Fruit fly (Drosophila melanogaster) whole organism, wandering third instar larva: ENCODE measurements around the gene DhpD.

ENCODE experiments used
- Abd-B ChIP-seq: fragments of >200 bp; optimal IDR thresholded peaks from 2 replicates; lab custom pipeline; 2017; ENCODE audit warnings: missing biosample characterization, missing genetic modification characterization
- CG32264 ChIP-seq: fragments of 200-800 bp; sonication (Bioruptor generic); optimal IDR thresholded peaks from 2 replicates; lab custom pipeline; 2016; ENCODE audit warnings: missing biosample characterization, missing genetic modification characterization
- CG9705 ChIP-seq: fragments of 200-800 bp; sonication (Bioruptor generic); optimal IDR thresholded peaks from 2 replicates; lab custom pipeline; 2018; ENCODE audit warnings: missing biosample characterization, mild to moderate bottlenecking, missing genetic modification characterization
- CrebA ChIP-seq: fragments of 200-800 bp; sonication (Bioruptor generic); optimal IDR thresholded peaks from 2 replicates; lab custom pipeline; 2016; ENCODE audit warnings: missing biosample characterization, mild to moderate bottlenecking, missing genetic modification characterization, borderline replicate concordance
- Dfd ChIP-seq: fragments of >200 bp; optimal IDR thresholded peaks from 2 replicates; lab custom pipeline; 2017; ENCODE audit warnings: missing biosample characterization, missing genetic modification characterization
- Dif ChIP-seq: fragments of 200-275, 200-300 bp; sonication (Bioruptor generic); optimal IDR thresholded peaks from 2 replicates; lab custom pipeline; 2018; ENCODE audit warnings: missing biosample characterization, missing genetic modification characterization; ENCODE audit not compliant: partially characterized antibody
- GATAd ChIP-seq: sonication (Bioruptor generic); optimal IDR thresholded peaks from 2 replicates; lab custom pipeline; 2016; ENCODE audit warnings: missing biosample characterization, missing genetic modification characterization
- HLH106 ChIP-seq: fragments of 200-800 bp; optimal IDR thresholded peaks from 3 replicates; lab custom pipeline; 2019; ENCODE audit warnings: missing biosample characterization, mild to moderate bottlenecking, missing genetic modification characterization, moderate library complexity
- Hnf4 ChIP-seq: fragments of 200-800 bp; sonication (Bioruptor generic); optimal IDR thresholded peaks from 2 replicates; lab custom pipeline; 2016; ENCODE audit warnings: missing biosample characterization, mild to moderate bottlenecking, missing genetic modification characterization
- Hr78 ChIP-seq: fragments of >200 bp; optimal IDR thresholded peaks from 2 replicates; lab custom pipeline; 2017; ENCODE audit warnings: missing biosample characterization, missing genetic modification characterization
- Hr83 ChIP-seq: fragments of 200-300 bp; sonication (Bioruptor generic); optimal IDR thresholded peaks from 2 replicates; lab custom pipeline; 2016; ENCODE audit warnings: missing biosample characterization, mild to moderate bottlenecking, missing genetic modification characterization, moderate library complexity; ENCODE audit not compliant: poor library complexity, severe bottlenecking
- Jra ChIP-seq: sonication (Bioruptor generic); optimal IDR thresholded peaks from 2 replicates; lab custom pipeline; 2016; ENCODE audit warnings: missing biosample characterization, missing genetic modification characterization
- Mio ChIP-seq: sonication (Bioruptor generic); optimal IDR thresholded peaks from 2 replicates; lab custom pipeline; 2016; ENCODE audit warnings: missing biosample characterization, missing genetic modification characterization
- Myc ChIP-seq: fragments of >200 bp; optimal IDR thresholded peaks from 2 replicates; lab custom pipeline; 2017
- N ChIP-seq: fragments of >200 bp; optimal IDR thresholded peaks from 2 replicates; lab custom pipeline; 2018; ENCODE audit warnings: missing biosample characterization, missing external identifiers, missing genetic modification characterization
- OdsH ChIP-seq: fragments of 200-800 bp; sonication (Bioruptor generic); optimal IDR thresholded peaks from 2 replicates; lab custom pipeline; 2016; ENCODE audit warnings: missing biosample characterization, mild to moderate bottlenecking, missing genetic modification characterization
- Rel ChIP-seq, 2 experiments: fragments of 200-800 bp; sonication (Bioruptor generic) in 1 of 2; optimal IDR thresholded peaks; 2 replicates in 1 of 2; 3 replicates in 1 of 2; lab custom pipeline; 2016 to 2019; ENCODE audit warnings: mild to moderate bottlenecking in 2 of 2, missing biosample characterization in 2 of 2, missing genetic modification characterization in 2 of 2, moderate library complexity in 1 of 2
- Sp1 ChIP-seq: fragments of 200-800 bp; sonication (Bioruptor generic); optimal IDR thresholded peaks from 3 replicates; lab custom pipeline; 2019; ENCODE audit warnings: missing biosample characterization, mild to moderate bottlenecking, missing genetic modification characterization, moderate library complexity
- Vsx2 ChIP-seq: fragments of 200-300, 225-300 bp; sonication (Bioruptor generic); optimal IDR thresholded peaks from 2 replicates; lab custom pipeline; 2018; ENCODE audit warnings: missing biosample characterization, missing genetic modification characterization; ENCODE audit not compliant: partially characterized antibody
- br ChIP-seq: fragments of 200-800 bp; sonication (Bioruptor generic); optimal IDR thresholded peaks from 2 replicates; lab custom pipeline; 2016; ENCODE audit warnings: missing biosample characterization, missing genetic modification characterization
- brk ChIP-seq: fragments of 200-800 bp; sonication (Bioruptor generic); optimal IDR thresholded peaks from 2 replicates; lab custom pipeline; 2016; ENCODE audit warnings: missing biosample characterization, mild to moderate bottlenecking, missing genetic modification characterization
- dl ChIP-seq, 2 experiments: fragments of 175-275, 200-275 bp in 1 of 2; fragments of 200-275 bp in 1 of 2; sonication (Bioruptor generic); optimal IDR thresholded peaks; lab custom pipeline; 2018; ENCODE audit warnings: mild to moderate bottlenecking in 2 of 2, missing biosample characterization in 2 of 2, missing genetic modification characterization in 2 of 2, moderate library complexity in 2 of 2; ENCODE audit not compliant: partially characterized antibody in 2 of 2, insufficient read depth in 1 of 2
- dmrt93B ChIP-seq: fragments of 200-800 bp; sonication (Bioruptor generic); optimal IDR thresholded peaks from 2 replicates; lab custom pipeline; 2018; ENCODE audit warnings: missing biosample characterization, mild to moderate bottlenecking, missing genetic modification characterization
- dsf ChIP-seq: sonication (Bioruptor generic); optimal IDR thresholded peaks from 2 replicates; lab custom pipeline; 2016; ENCODE audit warnings: missing biosample characterization, missing genetic modification characterization, borderline replicate concordance
- ey ChIP-seq: fragments of 200-800 bp; sonication (Bioruptor generic); optimal IDR thresholded peaks from 2 replicates; lab custom pipeline; 2016; ENCODE audit warnings: missing biosample characterization, missing genetic modification characterization
- foxo ChIP-seq, 2 experiments: fragments of 200-800 bp; sonication (Bioruptor generic); optimal IDR thresholded peaks; 2 replicates in 1 of 2; 3 replicates in 1 of 2; lab custom pipeline; 2016 to 2017; ENCODE audit warnings: missing biosample characterization in 2 of 2, missing genetic modification characterization in 2 of 2
- fru ChIP-seq: fragments of 200-800 bp; sonication (Bioruptor generic); optimal IDR thresholded peaks from 3 replicates; lab custom pipeline; 2016; ENCODE audit warnings: missing biosample characterization, mild to moderate bottlenecking, missing genetic modification characterization
- h ChIP-seq: fragments of 200-800 bp; sonication (Bioruptor generic); optimal IDR thresholded peaks from 3 replicates; lab custom pipeline; 2016; ENCODE audit warnings: missing biosample characterization, mild to moderate bottlenecking, missing genetic modification characterization
- jim ChIP-seq: fragments of 175-275, 200-325 bp; sonication (Bioruptor generic); optimal IDR thresholded peaks from 2 replicates; lab custom pipeline; 2016; ENCODE audit warnings: missing biosample characterization, mild to moderate bottlenecking, missing genetic modification characterization
- lola ChIP-seq: fragments of >200 bp; optimal IDR thresholded peaks from 2 replicates; lab custom pipeline; 2017; ENCODE audit warnings: missing biosample characterization, missing genetic modification characterization
- pan ChIP-seq: fragments of >200 bp; optimal IDR thresholded peaks from 2 replicates; lab custom pipeline; 2017
- psq ChIP-seq: fragments of 200-800 bp; sonication (Bioruptor generic); optimal IDR thresholded peaks from 3 replicates; lab custom pipeline; 2017; ENCODE audit warnings: missing biosample characterization, mild to moderate bottlenecking, missing genetic modification characterization, moderate library complexity
- rgr ChIP-seq: fragments of 200-800 bp; sonication (Bioruptor generic); optimal IDR thresholded peaks from 3 replicates; lab custom pipeline; 2016; ENCODE audit warnings: missing biosample characterization, mild to moderate bottlenecking, missing genetic modification characterization
- sage ChIP-seq: fragments of 200-800 bp; sonication (Bioruptor generic); optimal IDR thresholded peaks from 2 replicates; lab custom pipeline; 2016; ENCODE audit warnings: missing biosample characterization, mild to moderate bottlenecking, missing genetic modification characterization
- sv ChIP-seq: fragments of 200-800 bp; sonication (Bioruptor generic); optimal IDR thresholded peaks from 3 replicates; lab custom pipeline; 2016; ENCODE audit warnings: missing biosample characterization, missing genetic modification characterization
- tai ChIP-seq: sonication (Bioruptor generic); optimal IDR thresholded peaks from 2 replicates; lab custom pipeline; 2016; ENCODE audit warnings: missing biosample characterization, missing genetic modification characterization
- usp ChIP-seq: fragments of >200 bp; optimal IDR thresholded peaks from 2 replicates; lab custom pipeline; 2017; ENCODE audit warnings: missing biosample characterization, missing genetic modification characterization
- woc ChIP-seq: sonication (Bioruptor generic); optimal IDR thresholded peaks from 2 replicates; lab custom pipeline; 2016; ENCODE audit warnings: missing biosample characterization, mild to moderate bottlenecking, missing genetic modification characterization

The DhpD gene

DNA sequence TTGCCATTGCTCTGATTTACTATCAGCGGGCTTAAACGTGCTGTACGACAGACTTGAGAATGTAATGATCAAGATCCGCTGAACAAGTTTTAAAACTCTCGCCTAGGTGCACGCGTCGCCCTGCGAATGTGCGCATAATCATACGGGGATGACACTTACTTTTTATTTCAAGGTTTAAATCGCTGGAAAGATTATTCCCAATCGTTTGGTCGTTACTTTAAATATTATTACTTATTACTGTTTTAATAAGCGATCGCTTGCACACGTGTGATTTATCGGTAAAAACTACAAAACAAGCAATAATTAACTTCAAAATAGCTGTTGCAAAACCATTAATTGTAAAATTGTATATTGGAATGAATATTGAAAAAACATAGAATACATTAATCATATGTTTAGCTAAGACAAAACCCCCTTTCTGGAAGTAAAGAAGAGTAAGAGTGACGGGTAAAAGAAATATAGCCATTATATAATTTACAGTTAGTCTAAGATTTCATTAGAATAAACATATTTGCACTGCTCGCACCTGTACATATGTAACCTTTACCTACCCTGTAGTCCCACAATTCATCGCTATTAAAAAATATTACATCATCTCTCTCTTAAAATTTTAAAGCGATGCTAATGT, at the start of gene DhpD:
TSS of gene DhpD (minus strand) at position 102 of the 628 bp plus-strand sequence.
- no peak for TF ChIP-seq Rel (GFP tag; optimal IDR thresholded peaks at IDR 0.05; lab: Kevin White, UChicago)
- peak; percentile 81 for TF ChIP-seq Rel (tag; optimal IDR thresholded peaks at IDR 0.05; lab: Kevin White, UChicago)
- peak; percentile 42 for TF ChIP-seq Myc
- TF ChIP-seq h (GFP tag; lab: Kevin White, UChicago), result peak; percentile 90
- TF ChIP-seq CG32264 (GFP tag; lab: Kevin White, UChicago), result peak; percentile 63
- TF ChIP-seq CG9705 (GFP tag; lab: Kevin White, UChicago), result peak; percentile 90
- TF ChIP-seq sage (GFP tag; lab: Kevin White, UChicago), result peak; percentile 85
- peak; percentile 38 for TF ChIP-seq GATAd (GFP tag; lab: Kevin White, UChicago)
- no peak for TF ChIP-seq woc (GFP tag; lab: Kevin White, UChicago)
- no peak for TF ChIP-seq Abd-B (GFP tag; lab: Kevin White, UChicago)
- peak; percentile 41 for TF ChIP-seq Mio (GFP tag; lab: Kevin White, UChicago)
- TF ChIP-seq Dif, result peak; percentile 96
- TF ChIP-seq dl (GFP tag; optimal IDR thresholded peaks at IDR 0.05; lab: Kevin White, UChicago; ENCODE audit: insufficient read depth in 1 of 2, partially characterized antibody in 2 of 2), result peak; percentile 38 to 77
- peak; percentile 89 for TF ChIP-seq Sp1 (GFP tag; lab: Kevin White, UChicago)
- no peak for TF ChIP-seq usp (GFP tag; lab: Kevin White, UChicago)
- peak; percentile 81 for TF ChIP-seq ey
- TF ChIP-seq OdsH (GFP tag; lab: Kevin White, UChicago), result peak; percentile 81
- TF ChIP-seq Hnf4 (GFP tag; lab: Kevin White, UChicago), result peak; percentile 90
- peak; percentile 92 for TF ChIP-seq Hr83 (GFP tag; lab: Kevin White, UChicago)
- TF ChIP-seq jim (GFP tag; lab: Kevin White, UChicago), result no peak
- TF ChIP-seq dmrt93B (GFP tag; lab: Kevin White, UChicago), result peak; percentile 76
- no peak for TF ChIP-seq CrebA (GFP tag; lab: Kevin White, UChicago)
- no peak for TF ChIP-seq pan
- peak; percentile 25 to 91 for TF ChIP-seq foxo (GFP tag; optimal IDR thresholded peaks at IDR 0.05; lab: Kevin White, UChicago)
- TF ChIP-seq dsf (GFP tag; lab: Kevin White, UChicago), result no peak
- peak; percentile 91 for TF ChIP-seq rgr
- TF ChIP-seq Vsx2 (GFP tag; lab: Kevin White, UChicago), result peak; percentile 94
- TF ChIP-seq sv (GFP tag; lab: Kevin White, UChicago), result peak; percentile 64
- no peak for TF ChIP-seq Dfd
- TF ChIP-seq lola (GFP tag; lab: Kevin White, UChicago), result no peak
- TF ChIP-seq Hr78 (GFP tag; lab: Kevin White, UChicago), result no peak
- no peak for TF ChIP-seq brk (GFP tag; lab: Kevin White, UChicago)
- peak; percentile 92 for TF ChIP-seq HLH106
- peak; percentile 33 for TF ChIP-seq N
- peak; percentile 70 for TF ChIP-seq Jra (GFP tag; lab: Kevin White, UChicago)
- TF ChIP-seq br, result peak; percentile 88
- peak; percentile 84 for TF ChIP-seq fru (GFP tag; lab: Kevin White, UChicago)
- TF ChIP-seq tai (GFP tag; lab: Kevin White, UChicago), result no peak
- peak; percentile 74 for TF ChIP-seq psq (GFP tag; lab: Kevin White, UChicago)

DNA sequence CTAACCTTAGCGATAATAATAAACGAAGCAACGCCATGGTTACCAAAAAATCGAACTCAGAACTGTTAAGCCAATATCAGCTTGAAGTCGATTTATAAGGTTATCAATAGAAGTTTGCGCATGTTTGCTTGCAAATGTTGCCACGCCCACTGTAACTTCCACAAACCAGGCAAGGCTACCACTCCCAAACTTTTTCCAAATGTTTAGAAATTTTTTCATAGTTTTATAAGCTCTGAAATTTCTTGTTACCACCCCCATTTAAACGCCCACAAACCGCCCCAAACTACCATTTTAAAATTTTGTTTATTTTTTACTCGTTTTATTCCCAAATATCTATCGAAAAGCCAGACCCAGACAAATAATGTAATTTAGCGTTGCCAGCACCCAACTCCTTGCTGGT, 48.8 kb upstream of the DhpD start, which contains the start of gene flip:
TSS of gene flip (minus strand) at position 101 of the 400 bp plus-strand sequence.
- TF ChIP-seq CrebA (GFP tag; lab: Kevin White, UChicago), result no peak
- TF ChIP-seq usp (GFP tag; lab: Kevin White, UChicago), result no peak
- TF ChIP-seq Hr78 (GFP tag; lab: Kevin White, UChicago), result no peak
- no peak for TF ChIP-seq Abd-B (GFP tag; lab: Kevin White, UChicago)
- no peak for TF ChIP-seq psq (GFP tag; lab: Kevin White, UChicago)
- TF ChIP-seq Hnf4 (GFP tag; lab: Kevin White, UChicago), result no peak
- no peak for TF ChIP-seq dl (GFP tag; optimal IDR thresholded peaks at IDR 0.05; lab: Kevin White, UChicago; ENCODE audit: insufficient read depth in 1 of 2, partially characterized antibody in 2 of 2)
- TF ChIP-seq lola (GFP tag; lab: Kevin White, UChicago), result no peak
- no peak for TF ChIP-seq OdsH (GFP tag; lab: Kevin White, UChicago)
- TF ChIP-seq br, result no peak
- TF ChIP-seq foxo (GFP tag; optimal IDR thresholded peaks at IDR 0.05; lab: Kevin White, UChicago), result no peak
- no peak for TF ChIP-seq dmrt93B (GFP tag; lab: Kevin White, UChicago)
- no peak for TF ChIP-seq Dfd
- TF ChIP-seq Myc, result no peak
- TF ChIP-seq tai (GFP tag; lab: Kevin White, UChicago), result no peak
- no peak for TF ChIP-seq h (GFP tag; lab: Kevin White, UChicago)
- TF ChIP-seq Vsx2 (GFP tag; lab: Kevin White, UChicago), result no peak
- TF ChIP-seq jim (GFP tag; lab: Kevin White, UChicago), result no peak
